Worm (Caenorhabditis elegans) whole organism, late embryonic: ENCODE results near the gene ZK856.6.

Experiments used
- K09A11.1 ChIP-seq: sonication (generic microtip); optimal IDR thresholded peaks from 2 replicates; lab custom pipeline; 2017; ENCODE audit warnings: antibody characterized with exemption, mild to moderate bottlenecking, missing genetic modification characterization, missing compliant biosample characterization; ENCODE audit not compliant: insufficient read depth
- ama-1 ChIP-seq: fragments of 150-350 bp; optimal IDR thresholded peaks from 2 replicates; lab custom pipeline; 2014
- dmd-4 ChIP-seq: sonication (generic microtip); optimal IDR thresholded peaks from 2 replicates; lab custom pipeline; 2016; ENCODE audit warnings: borderline replicate concordance, missing genetic modification characterization, missing compliant biosample characterization
- elt-2 ChIP-seq: sonication (generic microtip); optimal IDR thresholded peaks from 2 replicates; lab custom pipeline; 2016; ENCODE audit warnings: missing genetic modification reagents, missing genetic modification characterization, missing compliant biosample characterization
- fkh-6 ChIP-seq: sonication (generic microtip); optimal IDR thresholded peaks from 2 replicates; lab custom pipeline; 2016; ENCODE audit warnings: missing genetic modification characterization, missing compliant biosample characterization
- nhr-11 ChIP-seq: fragments of 150-350 bp; optimal IDR thresholded peaks from 2 replicates; lab custom pipeline; 2014; ENCODE audit warnings: missing biosample characterization, missing genetic modification characterization
- syd-9 ChIP-seq: sonication (generic microtip); optimal IDR thresholded peaks from 2 replicates; lab custom pipeline; 2016; ENCODE audit warnings: mild to moderate bottlenecking, missing genetic modification characterization, moderate library complexity, missing compliant biosample characterization

DNA sequence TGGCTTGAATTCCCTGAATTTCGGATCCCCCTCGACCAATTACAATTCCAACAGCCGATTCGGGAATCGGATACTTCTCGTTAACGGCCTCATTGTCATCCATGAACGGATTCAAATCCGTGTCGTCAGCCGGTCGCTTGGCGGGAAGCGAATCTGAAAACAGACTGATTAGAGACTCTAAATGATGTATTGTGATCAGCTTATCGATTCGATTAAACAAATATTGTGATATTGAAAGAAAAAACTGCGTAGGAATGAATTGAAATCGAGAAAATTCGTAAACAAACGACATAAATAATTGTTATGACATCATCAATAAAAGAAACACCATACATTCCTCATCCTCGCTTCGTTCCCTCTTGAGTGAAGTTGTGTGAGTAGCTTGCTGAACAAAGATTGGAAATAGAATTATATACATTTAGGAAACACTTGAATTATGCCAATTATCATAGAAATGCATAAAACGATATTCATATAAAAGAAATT, 39.5 kb downstream of the ZK856.6 start:
- TF ChIP-seq elt-2 (tag; lab: Kevin White, UChicago) (no peak), ama-1 (lab: Kevin White, UChicago) (no peak), nhr-11 (tag; lab: Kevin White, UChicago) (no peak), dmd-4 (tag; lab: Kevin White, UChicago) (no peak), syd-9 (no peak), fkh-6 (tag; lab: Kevin White, UChicago) (no peak), K09A11.1 (no peak)
